Fruit fly (Drosophila melanogaster) whole organism, prepupa: ENCODE measurements around the gene CG7110.

ENCODE experiments used
- CG10631 ChIP-seq: fragments of 200-800 bp; sonication (Bioruptor generic); optimal IDR thresholded peaks from 2 replicates; lab custom pipeline; 2016; ENCODE audit warnings: missing biosample characterization, missing genetic modification characterization
- CG10669 ChIP-seq: fragments of 200-800 bp; sonication (Bioruptor generic); optimal IDR thresholded peaks from 3 replicates; lab custom pipeline; 2018; ENCODE audit warnings: missing biosample characterization, mild to moderate bottlenecking, missing genetic modification characterization, moderate library complexity
- CG11902 ChIP-seq: fragments of 200-800 bp; sonication (Bioruptor generic); optimal IDR thresholded peaks from 3 replicates; lab custom pipeline; 2016; ENCODE audit warnings: missing biosample characterization, missing genetic modification characterization
- CG15336 ChIP-seq: fragments of 200-800 bp; sonication (Bioruptor generic); IDR thresholded peaks from 2 replicates; pipeline ENCODE4 v1.3.6; 2022; ENCODE audit warnings: missing biosample characterization, missing genetic modification characterization
- CG1621 ChIP-seq: fragments of 200-800 bp; sonication (Bioruptor generic); optimal IDR thresholded peaks from 3 replicates; lab custom pipeline; 2018; ENCODE audit warnings: missing biosample characterization, mild to moderate bottlenecking, missing genetic modification characterization
- CG16779 ChIP-seq: fragments of 200-800 bp; sonication (Bioruptor generic); optimal IDR thresholded peaks from 3 replicates; lab custom pipeline; 2017; ENCODE audit warnings: missing biosample characterization, mild to moderate bottlenecking, missing genetic modification characterization
- CG3032 ChIP-seq: fragments of 200-800 bp; optimal IDR thresholded peaks from 2 replicates; lab custom pipeline; 2019; ENCODE audit warnings: missing biosample characterization, mild to moderate bottlenecking, missing genetic modification characterization, moderate library complexity
- CG31627 ChIP-seq: fragments of 200-800 bp; sonication (Bioruptor generic); optimal IDR thresholded peaks from 3 replicates; lab custom pipeline; 2016; ENCODE audit warnings: missing biosample characterization, missing genetic modification characterization
- CG32006 ChIP-seq: fragments of 200-800 bp; sonication (Bioruptor generic); optimal IDR thresholded peaks from 3 replicates; lab custom pipeline; 2017; ENCODE audit warnings: missing biosample characterization, mild to moderate bottlenecking, missing genetic modification characterization
- CG34406 ChIP-seq: fragments of 200-800 bp; sonication (Bioruptor generic); optimal IDR thresholded peaks from 3 replicates; lab custom pipeline; 2016; ENCODE audit warnings: missing biosample characterization, missing genetic modification characterization
- CG3919 ChIP-seq: fragments of 200-800 bp; sonication (Bioruptor generic); optimal IDR thresholded peaks from 3 replicates; lab custom pipeline; 2016; ENCODE audit warnings: missing biosample characterization, missing genetic modification characterization
- CG4318 ChIP-seq: fragments of 200-800 bp; sonication (Bioruptor generic); optimal IDR thresholded peaks from 3 replicates; lab custom pipeline; 2017; ENCODE audit warnings: missing biosample characterization, mild to moderate bottlenecking, missing genetic modification characterization
- CG6163 ChIP-seq: fragments of 200-800 bp; sonication (Bioruptor generic); IDR thresholded peaks from 3 replicates; pipeline ENCODE4 v1.3.6; 2022; ENCODE audit warnings: missing biosample characterization, missing genetic modification characterization
- CG6276 ChIP-seq: fragments of 200-800 bp; sonication (Bioruptor generic); optimal IDR thresholded peaks from 2 replicates; lab custom pipeline; 2017; ENCODE audit warnings: missing biosample characterization, mild to moderate bottlenecking, missing genetic modification characterization
- CG6808 ChIP-seq: fragments of 200-800 bp; sonication (Bioruptor generic); optimal IDR thresholded peaks from 3 replicates; lab custom pipeline; 2017; ENCODE audit warnings: missing biosample characterization, missing genetic modification characterization, mild to moderate bottlenecking, moderate library complexity, missing genetic modification reagents
- CG6854 ChIP-seq: fragments of 200-800 bp; sonication (Bioruptor generic); optimal IDR thresholded peaks from 2 replicates; lab custom pipeline; 2017; ENCODE audit warnings: missing biosample characterization, mild to moderate bottlenecking, missing genetic modification characterization
- CG7368 ChIP-seq: fragments of 200-800 bp; sonication (Bioruptor generic); optimal IDR thresholded peaks from 3 replicates; lab custom pipeline; 2016; ENCODE audit warnings: missing biosample characterization, missing genetic modification characterization
- CG8119 ChIP-seq: fragments of 200-800 bp; sonication (Bioruptor generic); IDR thresholded peaks from 3 replicates; pipeline ENCODE4 v1.3.6; 2022; ENCODE audit warnings: missing biosample characterization, missing genetic modification characterization
- CG9139 ChIP-seq: fragments of 200-800 bp; sonication (Bioruptor generic); optimal IDR thresholded peaks from 3 replicates; lab custom pipeline; 2017; ENCODE audit warnings: missing biosample characterization, mild to moderate bottlenecking, missing genetic modification characterization
- Eip75B ChIP-seq: fragments of 200-800 bp; sonication (Bioruptor generic); optimal IDR thresholded peaks from 3 replicates; lab custom pipeline; 2016; ENCODE audit warnings: missing biosample characterization, missing genetic modification characterization
- Eip78C ChIP-seq: fragments of 200-800 bp; sonication (Bioruptor generic); peaks from one replicate; lab custom pipeline; 2016; ENCODE audit warnings: missing biosample characterization, missing genetic modification characterization
- Eip93F ChIP-seq: fragments of 200-800 bp; sonication (Bioruptor generic); optimal IDR thresholded peaks from 2 replicates; lab custom pipeline; 2016; ENCODE audit warnings: missing biosample characterization, mild to moderate bottlenecking, missing genetic modification characterization
- Ets96B ChIP-seq: fragments of 200-800 bp; optimal IDR thresholded peaks from 2 replicates; lab custom pipeline; 2019; ENCODE audit warnings: missing biosample characterization, mild to moderate bottlenecking, missing genetic modification characterization, moderate library complexity
- Hr39 ChIP-seq: fragments of 200-800 bp; sonication (Bioruptor generic); optimal IDR thresholded peaks from 2 replicates; lab custom pipeline; 2016; ENCODE audit warnings: missing biosample characterization, missing genetic modification characterization
- Hr4 ChIP-seq: fragments of 200-800 bp; sonication (Bioruptor generic); optimal IDR thresholded peaks from 3 replicates; lab custom pipeline; 2016; ENCODE audit warnings: missing biosample characterization, missing genetic modification characterization
- Lpt ChIP-seq: fragments of 200-800 bp; sonication (Bioruptor generic); optimal IDR thresholded peaks from 3 replicates; lab custom pipeline; 2016; ENCODE audit warnings: missing biosample characterization, missing genetic modification characterization
- Met ChIP-seq: fragments of 200-800 bp; sonication (Bioruptor generic); optimal IDR thresholded peaks from 3 replicates; lab custom pipeline; 2016; ENCODE audit warnings: missing biosample characterization, missing genetic modification characterization
- OdsH ChIP-seq: fragments of 200-800 bp; sonication (Bioruptor generic); optimal IDR thresholded peaks from 3 replicates; lab custom pipeline; 2016; ENCODE audit warnings: missing biosample characterization, missing genetic modification characterization
- Sox102F ChIP-seq: fragments of 200-800 bp; sonication (Bioruptor generic); optimal IDR thresholded peaks from 2 replicates; lab custom pipeline; 2016; ENCODE audit warnings: missing biosample characterization, mild to moderate bottlenecking, missing genetic modification characterization
- Sox14 ChIP-seq: fragments of 200-800 bp; sonication (Bioruptor generic); optimal IDR thresholded peaks from 3 replicates; lab custom pipeline; 2016; ENCODE audit warnings: missing biosample characterization, missing genetic modification characterization
- Sox15 ChIP-seq: fragments of 200-800 bp; sonication (Bioruptor generic); optimal IDR thresholded peaks from 3 replicates; lab custom pipeline; 2016; ENCODE audit warnings: missing biosample characterization, missing genetic modification characterization
- achi ChIP-seq: fragments of 200-800 bp; sonication (Bioruptor generic); optimal IDR thresholded peaks from 3 replicates; lab custom pipeline; 2016; ENCODE audit warnings: missing biosample characterization, missing genetic modification characterization
- acj6 ChIP-seq: fragments of 200-800 bp; sonication (Bioruptor generic); optimal IDR thresholded peaks from 3 replicates; lab custom pipeline; 2016; ENCODE audit warnings: missing biosample characterization, missing genetic modification characterization
- dac ChIP-seq: fragments of 200-800 bp; sonication (Bioruptor generic); optimal IDR thresholded peaks from 2 replicates; lab custom pipeline; 2017; ENCODE audit warnings: missing biosample characterization, mild to moderate bottlenecking, missing genetic modification characterization
- dsx ChIP-seq: fragments of 200-800 bp; optimal IDR thresholded peaks from 3 replicates; lab custom pipeline; 2019; ENCODE audit warnings: missing biosample characterization, mild to moderate bottlenecking, missing genetic modification characterization, moderate library complexity; ENCODE audit not compliant: poor library complexity, severe bottlenecking
- eg ChIP-seq: fragments of 200-800 bp; sonication (Bioruptor generic); IDR thresholded peaks from 3 replicates; pipeline ENCODE4 v1.3.6; 2022; ENCODE audit warnings: missing biosample characterization, missing genetic modification characterization
- esn ChIP-seq: fragments of 200-800 bp; sonication (Bioruptor generic); optimal IDR thresholded peaks from 2 replicates; lab custom pipeline; 2016; ENCODE audit warnings: missing biosample characterization, mild to moderate bottlenecking, missing genetic modification characterization, moderate library complexity
- fd59A ChIP-seq: fragments of 200-800 bp; sonication (Bioruptor generic); optimal IDR thresholded peaks from 2 replicates; lab custom pipeline; 2017; ENCODE audit warnings: missing biosample characterization, mild to moderate bottlenecking, missing genetic modification characterization, missing genetic modification reagents
- fd85E ChIP-seq: fragments of 200-800 bp; sonication (Bioruptor generic); optimal IDR thresholded peaks from 3 replicates; lab custom pipeline; 2016; ENCODE audit warnings: missing biosample characterization, missing genetic modification characterization
- fkh ChIP-seq: fragments of 200-800 bp; sonication (Bioruptor generic); optimal IDR thresholded peaks from 3 replicates; lab custom pipeline; 2017; ENCODE audit warnings: missing biosample characterization, mild to moderate bottlenecking, missing genetic modification characterization, moderate library complexity
- lz ChIP-seq: fragments of 200-800 bp; sonication (Bioruptor generic); optimal IDR thresholded peaks from 3 replicates; lab custom pipeline; 2016; ENCODE audit warnings: missing biosample characterization, missing genetic modification characterization
- pdm3 ChIP-seq: fragments of 200-800 bp; sonication (Bioruptor generic); optimal IDR thresholded peaks from 3 replicates; lab custom pipeline; 2016; ENCODE audit warnings: missing biosample characterization, missing genetic modification characterization
- salr ChIP-seq, 2 experiments: fragments of 200-800 bp; sonication (Bioruptor generic); optimal IDR thresholded peaks; 3 replicates each; lab custom pipeline; 2016 to 2018; ENCODE audit warnings: missing biosample characterization in 2 of 2, missing genetic modification characterization in 2 of 2, mild to moderate bottlenecking in 1 of 2
- spab ChIP-seq: fragments of 200-800 bp; sonication (Bioruptor generic); optimal IDR thresholded peaks from 2 replicates; lab custom pipeline; 2017; ENCODE audit warnings: missing biosample characterization, mild to moderate bottlenecking, missing genetic modification characterization, missing genetic modification reagents
- ss ChIP-seq, 2 experiments: fragments of 200-800 bp; sonication (Bioruptor generic); optimal IDR thresholded peaks; 2 replicates in 1 of 2; 3 replicates in 1 of 2; lab custom pipeline; 2017 to 2018; ENCODE audit warnings: mild to moderate bottlenecking in 2 of 2, missing biosample characterization in 2 of 2, missing genetic modification characterization in 2 of 2, moderate library complexity in 1 of 2
- svp ChIP-seq: fragments of 200-800 bp; sonication (Bioruptor generic); peaks from one replicate; lab custom pipeline; 2016; ENCODE audit warnings: missing biosample characterization, missing genetic modification characterization
- vri ChIP-seq: fragments of 200-800 bp; sonication (Bioruptor generic); optimal IDR thresholded peaks from 3 replicates; lab custom pipeline; 2016; ENCODE audit warnings: missing biosample characterization, mild to moderate bottlenecking, missing genetic modification characterization

Gene CG7110

DNA sequence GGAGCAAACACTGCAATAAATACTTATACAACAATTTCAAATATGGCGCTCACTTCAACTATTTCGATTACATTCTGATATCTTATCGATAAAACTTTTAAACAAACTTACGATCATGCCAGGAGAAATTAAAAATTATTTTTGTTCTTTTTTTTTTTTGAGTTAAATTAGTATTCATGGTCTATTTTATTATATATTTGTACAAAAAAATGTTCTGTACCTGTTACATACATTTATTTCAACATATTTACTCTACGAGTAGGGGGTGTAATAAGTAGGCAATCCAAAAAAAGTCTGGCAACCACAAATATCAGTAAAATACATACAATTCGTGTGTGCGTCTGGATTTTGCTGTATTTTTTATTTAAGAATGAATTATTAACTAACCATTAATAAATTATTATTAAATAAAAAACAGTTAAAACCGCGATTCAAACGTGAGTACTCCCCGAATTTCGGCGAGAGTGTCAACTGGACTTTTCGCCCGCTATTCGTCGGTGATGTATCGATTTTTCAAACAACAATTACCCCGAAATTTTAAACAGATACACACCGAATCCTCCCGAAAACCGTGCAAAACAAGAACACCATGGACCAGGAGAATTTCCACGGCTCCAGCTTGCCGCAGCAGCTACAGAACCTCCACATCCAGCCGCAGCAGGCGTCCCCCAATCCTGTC, 16.3 kb upstream of the CG7110 start, which contains the start of gene loqs:
loqs (plus strand) TSS at position 302 of the 679 bp plus-strand sequence.
- no peak for TF ChIP-seq CG6163
- TF ChIP-seq CG11902 (GFP tag; lab: Kevin White, UChicago), result no peak
- no peak for TF ChIP-seq Hr4
- no peak for TF ChIP-seq CG32006
- TF ChIP-seq CG10631 (GFP tag; lab: Kevin White, UChicago), result peak; percentile 3
- no peak for TF ChIP-seq Lpt
- no peak for TF ChIP-seq dac (GFP tag; lab: Kevin White, UChicago)
- TF ChIP-seq Sox102F (GFP tag; lab: Kevin White, UChicago), result no peak
- peak; percentile 23 for TF ChIP-seq esn (GFP tag; lab: Kevin White, UChicago)
- TF ChIP-seq acj6 (GFP tag; lab: Kevin White, UChicago), result peak; percentile 3
- TF ChIP-seq ss (GFP tag; optimal IDR thresholded peaks at IDR 0.05; lab: Kevin White, UChicago), result no peak
- TF ChIP-seq Ets96B, result no peak
- TF ChIP-seq lz (GFP tag; lab: Kevin White, UChicago), result no peak
- no peak for TF ChIP-seq CG6276 (GFP tag; lab: Kevin White, UChicago)
- no peak for TF ChIP-seq CG7368 (GFP tag; lab: Kevin White, UChicago)
- no peak for TF ChIP-seq OdsH (GFP tag; lab: Kevin White, UChicago)
- no peak for TF ChIP-seq CG16779 (tag; lab: Kevin White, UChicago)
- no peak for TF ChIP-seq CG1621 (tag; lab: Kevin White, UChicago)
- no peak for TF ChIP-seq CG4318 (GFP tag; lab: Kevin White, UChicago)
- TF ChIP-seq CG34406 (GFP tag; lab: Kevin White, UChicago), result no peak
- no peak for TF ChIP-seq fd85E (GFP tag; lab: Kevin White, UChicago)
- no peak for TF ChIP-seq Met (GFP tag; lab: Kevin White, UChicago)
- no peak for TF ChIP-seq CG6808 (GFP tag; lab: Kevin White, UChicago)

DNA sequence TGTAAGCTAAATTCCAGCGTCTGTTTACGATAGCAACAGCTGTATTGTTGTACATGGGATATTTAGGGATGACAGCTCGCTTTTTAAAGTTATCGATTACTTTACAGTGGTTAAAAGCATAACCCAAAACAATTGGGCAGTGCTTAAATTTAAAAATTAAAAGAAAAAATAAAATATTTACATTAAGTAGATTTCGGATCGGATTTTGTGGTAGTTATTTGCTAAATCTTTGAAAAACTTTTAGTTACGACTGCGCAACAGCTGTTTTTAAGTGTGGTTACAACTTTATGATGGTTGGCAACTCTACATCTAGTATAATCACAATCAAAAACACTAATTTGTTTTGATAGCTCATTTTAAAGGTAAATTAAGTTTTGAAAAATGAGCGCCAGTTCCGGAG, 11.5 kb upstream of the CG7110 start, which contains the start of the genes Ing5 and CG7099:
Ing5 (minus strand) TSS at position 58 of the 400 bp plus-strand sequence.
CG7099 (plus strand) TSS at position 317 of the 400 bp plus-strand sequence.
- peak; percentile 94 for TF ChIP-seq Sox15
- peak; percentile 82 for TF ChIP-seq CG6854 (GFP tag; lab: Kevin White, UChicago)
- peak; percentile 96 for TF ChIP-seq CG3919 (GFP tag; lab: Kevin White, UChicago)
- TF ChIP-seq fd59A, result peak; percentile 84
- peak; percentile 88 for TF ChIP-seq dsx (GFP tag; lab: Kevin White, UChicago)
- peak; percentile 89 for TF ChIP-seq CG15336 (GFP tag; lab: Robert Waterston, UW)
- TF ChIP-seq CG11902 (GFP tag; lab: Kevin White, UChicago), result peak; percentile 94
- peak; percentile 97 for TF ChIP-seq acj6 (GFP tag; lab: Kevin White, UChicago)
- peak; percentile 95 for TF ChIP-seq pdm3
- no peak for TF ChIP-seq CG6276 (GFP tag; lab: Kevin White, UChicago)
- TF ChIP-seq eg (GFP tag; lab: Robert Waterston, UW), result peak; percentile 96
- TF ChIP-seq CG16779 (tag; lab: Kevin White, UChicago), result no peak
- TF ChIP-seq CG3032 (tag; lab: Kevin White, UChicago), result peak; percentile 94
- TF ChIP-seq CG31627, result peak; percentile 96
- peak; percentile 97 for TF ChIP-seq CG10631 (GFP tag; lab: Kevin White, UChicago)
- TF ChIP-seq Eip93F (GFP tag; lab: Kevin White, UChicago), result peak; percentile 92
- TF ChIP-seq svp (GFP tag; lab: Kevin White, UChicago), result no peak
- peak; percentile 93 for TF ChIP-seq Eip75B
- TF ChIP-seq CG10669 (GFP tag; lab: Kevin White, UChicago), result peak; percentile 93
- TF ChIP-seq CG1621 (tag; lab: Kevin White, UChicago), result peak; percentile 86
- TF ChIP-seq achi (GFP tag; lab: Kevin White, UChicago), result peak; percentile 96
- peak; percentile 86 for TF ChIP-seq CG8119 (GFP tag; lab: Robert Waterston, UW)
- TF ChIP-seq Sox102F (GFP tag; lab: Kevin White, UChicago), result peak; percentile 96
- peak; percentile 91 for TF ChIP-seq CG4318 (GFP tag; lab: Kevin White, UChicago)
- TF ChIP-seq fd85E (GFP tag; lab: Kevin White, UChicago), result no peak
- TF ChIP-seq Hr39 (GFP tag; lab: Kevin White, UChicago), result peak; percentile 95
- TF ChIP-seq spab, result no peak
- peak; percentile 80 for TF ChIP-seq CG6808 (GFP tag; lab: Kevin White, UChicago)
- TF ChIP-seq Eip78C (GFP tag; lab: Kevin White, UChicago), result peak; percentile 98
- TF ChIP-seq CG34406 (GFP tag; lab: Kevin White, UChicago), result peak; percentile 96
- TF ChIP-seq Sox14 (GFP tag; lab: Kevin White, UChicago), result peak; percentile 95
- peak; percentile 95 for TF ChIP-seq fkh (GFP tag; lab: Kevin White, UChicago)
- TF ChIP-seq salr (GFP tag; optimal IDR thresholded peaks at IDR 0.05; lab: Kevin White, UChicago), result peak; percentile 88 to 92
- TF ChIP-seq CG9139 (GFP tag; lab: Kevin White, UChicago), result no peak
- peak; percentile 97 for TF ChIP-seq esn (GFP tag; lab: Kevin White, UChicago)
- no peak for TF ChIP-seq vri
